Worm (Caenorhabditis elegans) whole organism, late embryonic: ENCODE measurements around the gene T16G1.9.

Source experiments
- K02D7.2 ChIP-seq: sonication (generic microtip); optimal IDR thresholded peaks from 2 replicates; lab custom pipeline; 2017; ENCODE audit warnings: mild to moderate bottlenecking, missing genetic modification characterization, missing compliant biosample characterization
- ama-1 ChIP-seq: fragments of 150-350 bp; optimal IDR thresholded peaks from 2 replicates; lab custom pipeline; 2014
- ceh-2 ChIP-seq: sonication (generic microtip); optimal IDR thresholded peaks from 2 replicates; lab custom pipeline; 2016; ENCODE audit warnings: missing genotype, missing genetic modification characterization, missing compliant biosample characterization
- ceh-22 ChIP-seq: sonication (generic microtip); optimal IDR thresholded peaks from 2 replicates; lab custom pipeline; 2017; ENCODE audit warnings: missing biosample characterization, missing genetic modification characterization
- dve-1 ChIP-seq: sonication (generic microtip); optimal IDR thresholded peaks from 2 replicates; lab custom pipeline; 2017; ENCODE audit warnings: antibody characterized with exemption, mild to moderate bottlenecking, missing genetic modification characterization, missing compliant biosample characterization
- ets-4 ChIP-seq: sonication (generic microtip); optimal IDR thresholded peaks from 2 replicates; lab custom pipeline; 2016; ENCODE audit warnings: missing genetic modification characterization, missing compliant biosample characterization
- npax-4 ChIP-seq: sonication (generic microtip); optimal IDR thresholded peaks from 2 replicates; lab custom pipeline; 2016; ENCODE audit warnings: missing genetic modification characterization, missing compliant biosample characterization
- pat-9 ChIP-seq: fragments of 200-800 bp; sonication (Bioruptor generic); optimal IDR thresholded peaks from 2 replicates; lab custom pipeline; 2018; ENCODE audit warnings: mild to moderate bottlenecking, missing genetic modification characterization, moderate library complexity, missing compliant biosample characterization
- sox-2 ChIP-seq: fragments of 200-800 bp; sonication (Bioruptor generic); IDR thresholded peaks from 2 replicates; pipeline ENCODE4 v1.3.6; 2022; ENCODE audit warnings: missing genetic modification reagents, missing genetic modification characterization, missing compliant biosample characterization
- unc-55 ChIP-seq: sonication (generic microtip); optimal IDR thresholded peaks from 2 replicates; lab custom pipeline; 2017; ENCODE audit warnings: missing biosample characterization, missing genetic modification reagents, missing genetic modification characterization

DNA sequence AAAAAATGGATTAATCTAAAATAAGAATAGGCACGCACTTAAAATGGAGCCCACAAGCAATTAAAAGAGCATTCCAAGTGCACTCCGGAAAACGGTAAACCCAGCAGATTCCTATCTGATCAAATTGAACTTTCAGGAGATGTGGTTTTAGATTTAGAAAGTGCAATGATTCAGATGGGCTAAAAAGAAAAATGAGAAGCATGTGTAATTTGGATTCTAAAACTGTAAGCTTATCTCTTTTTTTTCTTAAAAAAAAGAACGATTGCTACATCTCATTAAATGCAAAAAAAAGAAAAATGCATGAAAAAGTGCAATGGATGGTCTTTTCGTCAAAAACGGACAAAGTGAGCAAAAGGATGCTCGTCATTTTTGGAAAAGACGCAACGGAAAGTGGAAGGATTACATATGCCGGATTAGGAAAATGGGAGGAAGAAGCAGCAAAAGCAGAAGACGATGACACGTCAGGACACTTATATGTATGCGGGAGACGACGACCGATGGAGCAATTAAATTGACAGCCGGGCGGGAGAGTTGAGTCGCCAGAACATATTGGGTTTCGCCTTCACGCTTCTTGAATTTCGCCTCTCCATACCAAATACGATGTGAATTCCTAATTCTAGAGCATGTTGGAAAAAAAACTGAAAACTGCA, 52.0 kb downstream of the T16G1.9 start:
- no peak for TF ChIP-seq K02D7.2
- no peak for TF ChIP-seq dve-1 (tag; lab: Kevin White, UChicago)
- TF ChIP-seq sox-2 (GFP tag; lab: Robert Waterston, UW) = no peak
- no peak for TF ChIP-seq ets-4 (tag; lab: Kevin White, UChicago)
- TF ChIP-seq ama-1 (lab: Kevin White, UChicago) = no peak
- TF ChIP-seq unc-55 (GFP tag; lab: Kevin White, UChicago) = no peak
- no peak for TF ChIP-seq ceh-2 (tag; lab: Kevin White, UChicago)
- no peak for TF ChIP-seq ceh-22
- no peak for TF ChIP-seq npax-4 (tag; lab: Kevin White, UChicago)
- TF ChIP-seq pat-9 = no peak
